Fruit fly (Drosophila melanogaster): Measurements from ENCODE around the gene CG32277.

The CG32277 gene

DNA sequence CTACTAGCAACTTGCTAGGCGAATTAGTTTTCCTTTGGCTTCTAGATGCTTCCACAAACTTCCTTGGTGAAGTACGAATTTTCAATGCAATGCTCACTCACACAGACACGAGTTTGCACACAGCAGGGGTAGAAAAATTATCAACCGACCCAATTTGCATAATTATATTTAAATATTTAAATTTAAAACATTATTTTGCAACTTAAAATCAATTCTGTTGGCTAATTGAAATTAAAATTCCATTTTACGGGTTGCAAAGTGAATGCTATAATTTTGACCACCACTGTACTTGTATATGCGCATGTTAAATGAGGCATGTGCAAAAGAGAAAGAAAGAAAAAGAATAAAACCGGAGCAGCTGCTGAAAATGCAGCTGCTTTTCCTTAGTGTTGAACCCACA lies 11.2 kb downstream of the CG32277 start (continued):
- peak; percentile 79 for TF ChIP-seq D19B (GFP tag; optimal IDR thresholded peaks at IDR 0.05)
- no peak for TF ChIP-seq Bgb (GFP tag; IDR thresholded peaks at IDR 0.05; ENCODE audit: partially characterized antibody)
- TF ChIP-seq dm (GFP tag; optimal IDR thresholded peaks at IDR 0.05), result no peak
- TF ChIP-seq ato (GFP tag; IDR thresholded peaks at IDR 0.05; ENCODE audit: partially characterized antibody), result no peak
- no peak for TF ChIP-seq Dref (GFP tag; IDR thresholded peaks at IDR 0.05)
- peak; percentile 13 for TF ChIP-seq CG11398 (GFP tag; optimal IDR thresholded peaks at IDR 0.05)
- peak; percentile 94 for TF ChIP-seq dysf (GFP tag; IDR thresholded peaks at IDR 0.05)
- TF ChIP-seq Aef1 (GFP tag; IDR thresholded peaks at IDR 0.05), result peak; percentile 93
- TF ChIP-seq CG13296 (GFP tag; optimal IDR thresholded peaks at IDR 0.05), result peak; percentile 92
- TF ChIP-seq pros (GFP tag; optimal IDR thresholded peaks at IDR 0.05), result no peak
- TF ChIP-seq pb (GFP tag; optimal IDR thresholded peaks at IDR 0.05), result no peak
- peak; percentile 75 for TF ChIP-seq Bdp1 (GFP tag; optimal IDR thresholded peaks at IDR 0.05)
- TF ChIP-seq CG3407 (GFP tag; optimal IDR thresholded peaks at IDR 0.05), result peak; percentile 80
- peak; percentile 47 to 57 for TF ChIP-seq chif (GFP tag; optimal IDR thresholded peaks at IDR 0.05)
- TF ChIP-seq CG14965 (GFP tag; optimal IDR thresholded peaks at IDR 0.05; ENCODE audit: borderline replicate concordance), result no peak
- TF ChIP-seq dan (GFP tag; IDR thresholded peaks at IDR 0.05), result peak; percentile 75
- peak; percentile 89 for TF ChIP-seq MTF-1 (GFP tag; optimal IDR thresholded peaks at IDR 0.05; ENCODE audit: borderline replicate concordance)
- TF ChIP-seq bowl (GFP tag; IDR thresholded peaks at IDR 0.05), result peak; percentile 83; the same call in 1 of the 2 replicates
- no peak for TF ChIP-seq cad (GFP tag; optimal IDR thresholded peaks at IDR 0.05)
- peak; percentile 86 for TF ChIP-seq CG31224 (GFP tag; IDR thresholded peaks at IDR 0.05)
- no peak for TF ChIP-seq amos (GFP tag; IDR thresholded peaks at IDR 0.05; ENCODE audit: partially characterized antibody)
- peak; percentile 31 for TF ChIP-seq CG8944 (GFP tag; optimal IDR thresholded peaks at IDR 0.05)
- TF ChIP-seq danr (GFP tag; IDR thresholded peaks at IDR 0.05), result peak; percentile 85
- TF ChIP-seq Sry-β (GFP tag; optimal IDR thresholded peaks at IDR 0.05), result peak; percentile 58
- peak; percentile 82 for TF ChIP-seq Nf-YB (GFP tag; optimal IDR thresholded peaks at IDR 0.05)
- peak; percentile 12 for TF ChIP-seq pzg (GFP tag; optimal IDR thresholded peaks at IDR 0.05)
- TF ChIP-seq pfk (GFP tag; optimal IDR thresholded peaks at IDR 0.05), result peak; percentile 2
- TF ChIP-seq CG4328 (GFP tag; optimal IDR thresholded peaks at IDR 0.05), result peak; percentile 47
- peak; percentile 96 for TF ChIP-seq CG2678 (tag; optimal IDR thresholded peaks at IDR 0.05)
- TF ChIP-seq en (GFP tag; optimal IDR thresholded peaks at IDR 0.05), result peak; percentile 24
- peak; percentile 29 for TF ChIP-seq pho (GFP tag; optimal IDR thresholded peaks at IDR 0.05)
- peak; percentile 43 for TF ChIP-seq NC2β (GFP tag; optimal IDR thresholded peaks at IDR 0.05)
- TF ChIP-seq CG1647 (GFP tag; optimal IDR thresholded peaks at IDR 0.05), result peak; percentile 72
- TF ChIP-seq seq (GFP tag; IDR thresholded peaks at IDR 0.05), result peak; percentile 95
- TF ChIP-seq fd96Cb (tag; optimal IDR thresholded peaks at IDR 0.05), result peak; percentile 96
- TF ChIP-seq ranshi (GFP tag; IDR thresholded peaks at IDR 0.05), result peak; percentile 95
- peak; percentile 90 for TF ChIP-seq nau (GFP tag; optimal IDR thresholded peaks at IDR 0.05)
- peak; percentile 94 for TF ChIP-seq Meics (GFP tag; optimal IDR thresholded peaks at IDR 0.05)
- TF ChIP-seq tap (tag; optimal IDR thresholded peaks at IDR 0.05), result peak; percentile 92
- TF ChIP-seq Hr39 (optimal IDR thresholded peaks at IDR 0.05), result no peak
- peak; percentile 92 for TF ChIP-seq CoRest (tag; optimal IDR thresholded peaks at IDR 0.05)
- peak; percentile 95 for TF ChIP-seq HLH3B (GFP tag; IDR thresholded peaks at IDR 0.05)
- TF ChIP-seq slp2 (GFP tag; optimal IDR thresholded peaks at IDR 0.05), result peak; percentile 50
- peak; percentile 56 for TF ChIP-seq CG3838 (GFP tag; optimal IDR thresholded peaks at IDR 0.05)
- no peak for TF ChIP-seq CG17568 (GFP tag; optimal IDR thresholded peaks at IDR 0.05)
- peak; percentile 42 for TF ChIP-seq gro (GFP tag; optimal IDR thresholded peaks at IDR 0.05)
- TF ChIP-seq CG1602 (GFP tag; optimal IDR thresholded peaks at IDR 0.05), result peak; percentile 86
- peak; percentile 55 for TF ChIP-seq Elba2 (GFP tag; optimal IDR thresholded peaks at IDR 0.05)
- TF ChIP-seq MESR4 (GFP tag; optimal IDR thresholded peaks at IDR 0.05), result peak; percentile 40
- TF ChIP-seq crc (GFP tag; optimal IDR thresholded peaks at IDR 0.05), result no peak
- TF ChIP-seq Mrtf (GFP tag; IDR thresholded peaks at IDR 0.05), result peak; percentile 86
- peak; percentile 81 for TF ChIP-seq CG13123 (GFP tag; optimal IDR thresholded peaks at IDR 0.05)

Measured in whole organism, embryonic.